Fruit fly (Drosophila melanogaster): ENCODE measurements around the gene Doc3.

- no peak for TF ChIP-seq CG8478 (optimal IDR thresholded peaks at IDR 0.05)
- TF ChIP-seq CTCF (optimal IDR thresholded peaks at IDR 0.05) = peak in 1 of 2 experiments; percentile 27
Measured at dm6 chr3L:9041042-9041477, 36.1 kb downstream of the Doc3 start, which contains the start of gene Doc1.
